Worm (Caenorhabditis elegans) whole organism, young adult: ENCODE measurements around the gene Y43F8B.7.

ENCODE experiments used
- B0035.1 ChIP-seq: sonication (generic microtip); optimal IDR thresholded peaks from 2 replicates; lab custom pipeline; 2016; ENCODE audit warnings: missing genetic modification characterization, mild to moderate bottlenecking, missing compliant biosample characterization, missing genotype, missing genetic modification reagents
- B0261.1 ChIP-seq: sonication (generic microtip); optimal IDR thresholded peaks from 2 replicates; lab custom pipeline; 2016; ENCODE audit warnings: mild to moderate bottlenecking, missing genetic modification characterization, moderate library complexity, missing compliant biosample characterization
- F23B12.7 ChIP-seq: sonication (generic microtip); optimal IDR thresholded peaks from 2 replicates; lab custom pipeline; 2017; ENCODE audit warnings: missing genetic modification characterization, mild to moderate bottlenecking, missing compliant biosample characterization, antibody characterized with exemption, moderate library complexity; ENCODE audit not compliant: insufficient read depth
- F33H1.4 ChIP-seq: fragments of 200-800 bp; sonication (Bioruptor generic); IDR thresholded peaks from 2 replicates; pipeline ENCODE4 v1.3.6; 2022; ENCODE audit warnings: missing genetic modification reagents, missing genetic modification characterization, missing compliant biosample characterization
- F37B4.10 ChIP-seq: fragments of 200-800 bp; sonication (Bioruptor generic); IDR thresholded peaks from 2 replicates; pipeline ENCODE4 v1.3.6; 2022; ENCODE audit warnings: missing genetic modification characterization, missing compliant biosample characterization
- Y53F4B.3 ChIP-seq: fragments of 200-800 bp; sonication (Bioruptor generic); IDR thresholded peaks from 2 replicates; pipeline ENCODE4 v1.3.6; 2022; ENCODE audit warnings: missing genetic modification reagents, missing genetic modification characterization, missing compliant biosample characterization
- Y56A3A.18 ChIP-seq: fragments of 200-800 bp; sonication (Bioruptor generic); IDR thresholded peaks from 2 replicates; pipeline ENCODE4 v1.3.6; 2022; ENCODE audit warnings: missing genetic modification reagents, missing genetic modification characterization, missing compliant biosample characterization
- Y67H2A.10 ChIP-seq: fragments of 200-800 bp; sonication (Bioruptor generic); conservative IDR thresholded peaks from 2 replicates; pipeline ENCODE4 v1.3.6; 2022; ENCODE audit warnings: missing genetic modification reagents, missing genetic modification characterization, missing compliant biosample characterization
- Y79H2A.3 ChIP-seq: fragments of 200-800 bp; sonication (Bioruptor generic); conservative IDR thresholded peaks from 2 replicates; pipeline ENCODE4 v1.3.6; 2022; ENCODE audit warnings: missing genetic modification reagents, missing genetic modification characterization, missing compliant biosample characterization
- ama-1 ChIP-seq, 3 experiments: fragments of 150-350 bp in 1 of 3; sonication (generic microtip) in 2 of 3; optimal IDR thresholded peaks; 2 replicates each; lab custom pipeline; 2014 to 2018; ENCODE audit warnings: missing biosample characterization in 2 of 3, missing genetic modification characterization in 2 of 3, missing genetic modification reagents in 2 of 3
- aptf-3 ChIP-seq: fragments of 200-800 bp; sonication (Bioruptor generic); IDR thresholded peaks from 2 replicates; pipeline ENCODE4 v1.3.6; 2022; ENCODE audit warnings: missing genetic modification characterization, missing compliant biosample characterization
- attf-3 ChIP-seq: fragments of 200-800 bp; sonication (Bioruptor generic); conservative IDR thresholded peaks from 2 replicates; pipeline ENCODE4 v1.3.6; 2022; ENCODE audit warnings: missing genetic modification reagents, missing genetic modification characterization, missing compliant biosample characterization
- attf-5 ChIP-seq: fragments of 200-800 bp; sonication (Bioruptor generic); optimal IDR thresholded peaks from 2 replicates; lab custom pipeline; 2018; ENCODE audit warnings: mild to moderate bottlenecking, missing genetic modification characterization, missing compliant biosample characterization
- bed-2 ChIP-seq: fragments of 200-800 bp; sonication (Bioruptor generic); IDR thresholded peaks from 2 replicates; pipeline ENCODE4 v1.3.6; 2022; ENCODE audit warnings: missing genetic modification reagents, missing genetic modification characterization, missing compliant biosample characterization
- ccch-3 ChIP-seq: fragments of 200-800 bp; sonication (Bioruptor generic); optimal IDR thresholded peaks from 2 replicates; lab custom pipeline; 2018; ENCODE audit warnings: mild to moderate bottlenecking, missing genetic modification characterization, missing compliant biosample characterization
- cebp-2 ChIP-seq: fragments of 200-800 bp; sonication (Bioruptor generic); IDR thresholded peaks from 2 replicates; pipeline ENCODE4 v1.3.6; 2022; ENCODE audit warnings: missing genetic modification characterization, missing compliant biosample characterization
- ceh-100 ChIP-seq: fragments of 200-800 bp; sonication (Bioruptor generic); IDR thresholded peaks from 2 replicates; pipeline ENCODE4 v1.3.6; 2022; ENCODE audit warnings: missing genetic modification reagents, missing genetic modification characterization, missing compliant biosample characterization
- ceh-40 ChIP-seq: fragments of 200-800 bp; sonication (Bioruptor generic); IDR thresholded peaks from 2 replicates; pipeline ENCODE4 v1.3.6; 2022; ENCODE audit warnings: missing genetic modification characterization, missing compliant biosample characterization
- egl-18 ChIP-seq: fragments of 200-800 bp; sonication (Bioruptor generic); IDR thresholded peaks from 2 replicates; pipeline ENCODE4 v1.3.6; 2022; ENCODE audit warnings: missing genetic modification reagents, missing genetic modification characterization, missing compliant biosample characterization
- egl-44 ChIP-seq: fragments of 200-800 bp; sonication (Bioruptor generic); IDR thresholded peaks from 2 replicates; pipeline ENCODE4 v1.3.6; 2022; ENCODE audit warnings: missing genetic modification reagents, missing genetic modification characterization, missing compliant biosample characterization
- ekl-4 ChIP-seq: fragments of 200-800 bp; sonication (Bioruptor generic); IDR thresholded peaks from 2 replicates; pipeline ENCODE4 v1.3.6; 2022; ENCODE audit warnings: missing genetic modification reagents, missing genetic modification characterization, missing compliant biosample characterization
- hlh-26 ChIP-seq: fragments of 200-800 bp; sonication (Bioruptor generic); conservative IDR thresholded peaks from 2 replicates; pipeline ENCODE4 v1.3.6; 2022; ENCODE audit warnings: missing genetic modification reagents, missing genetic modification characterization, missing compliant biosample characterization
- hmg-20 ChIP-seq: fragments of 200-800 bp; sonication (Bioruptor generic); IDR thresholded peaks from 2 replicates; pipeline ENCODE4 v1.3.6; 2022; ENCODE audit warnings: missing genetic modification reagents, missing genetic modification characterization, missing compliant biosample characterization
- hrde-1 ChIP-seq: sonication (generic microtip); optimal IDR thresholded peaks from 2 replicates; lab custom pipeline; 2016; ENCODE audit warnings: missing genetic modification characterization, mild to moderate bottlenecking, missing compliant biosample characterization, moderate library complexity, missing genotype, missing genetic modification reagents, borderline replicate concordance
- hsf-1 ChIP-seq: fragments of 200-800 bp; sonication (Bioruptor generic); IDR thresholded peaks from 2 replicates; pipeline ENCODE4 v1.3.6; 2022; ENCODE audit warnings: missing genetic modification reagents, missing genetic modification characterization, missing compliant biosample characterization
- lag-1 ChIP-seq: fragments of 200-800 bp; sonication (Bioruptor generic); IDR thresholded peaks from 2 replicates; pipeline ENCODE4 v1.3.6; 2022; ENCODE audit warnings: missing genetic modification reagents, missing genetic modification characterization, missing compliant biosample characterization
- let-607 ChIP-seq, 2 experiments: fragments of 200-800 bp in 1 of 2; sonication (Bioruptor generic) in 1 of 2; sonication (generic microtip) in 1 of 2; optimal IDR thresholded peaks; 2 replicates each; lab custom pipeline; 2016 to 2018; ENCODE audit warnings: mild to moderate bottlenecking in 2 of 2, missing compliant biosample characterization in 2 of 2, missing genetic modification characterization in 2 of 2, moderate library complexity in 2 of 2, missing genotype in 1 of 2
- lin-26 ChIP-seq: fragments of 200-800 bp; sonication (Bioruptor generic); IDR thresholded peaks from 2 replicates; pipeline ENCODE4 v1.3.6; 2022; ENCODE audit warnings: missing genetic modification reagents, missing genetic modification characterization, missing compliant biosample characterization
- lin-35 ChIP-seq, 3 experiments: fragments of 150-350 bp in 2 of 3; sonication (generic microtip) in 1 of 3; optimal IDR thresholded peaks; 2 replicates each; lab custom pipeline; 2014 to 2018; ENCODE audit warnings: missing biosample characterization in 3 of 3, missing genetic modification characterization in 3 of 3, missing genetic modification reagents in 3 of 3
- madf-10 ChIP-seq: sonication (generic microtip); optimal IDR thresholded peaks from 2 replicates; lab custom pipeline; 2016; ENCODE audit warnings: mild to moderate bottlenecking, missing genetic modification characterization, missing compliant biosample characterization
- madf-3 ChIP-seq: fragments of 200-800 bp; sonication (Bioruptor generic); IDR thresholded peaks from 2 replicates; pipeline ENCODE4 v1.3.6; 2022; ENCODE audit warnings: missing genetic modification reagents, missing genetic modification characterization, missing compliant biosample characterization
- madf-8 ChIP-seq: fragments of 200-800 bp; sonication (Bioruptor generic); conservative IDR thresholded peaks from 2 replicates; pipeline ENCODE4 v1.3.6; 2022; ENCODE audit warnings: missing genetic modification reagents, missing genetic modification characterization, missing compliant biosample characterization
- mes-4 ChIP-seq: sonication (generic microtip); optimal IDR thresholded peaks from 2 replicates; lab custom pipeline; 2016; ENCODE audit warnings: missing genotype, missing genetic modification characterization, missing compliant biosample characterization
- mxl-1 ChIP-seq: sonication (generic microtip); optimal IDR thresholded peaks from 2 replicates; lab custom pipeline; 2016; ENCODE audit warnings: missing genetic modification characterization, missing compliant biosample characterization
- nfya-2 ChIP-seq: fragments of 200-800 bp; sonication (Bioruptor generic); IDR thresholded peaks from 2 replicates; pipeline ENCODE4 v1.3.6; 2022; ENCODE audit warnings: missing genetic modification reagents, missing genetic modification characterization, missing compliant biosample characterization
- nfyb-1 ChIP-seq: fragments of 200-800 bp; sonication (Bioruptor generic); IDR thresholded peaks from 2 replicates; pipeline ENCODE4 v1.3.6; 2022; ENCODE audit warnings: missing genetic modification reagents, missing genetic modification characterization, missing compliant biosample characterization
- nhr-90 ChIP-seq: sonication (generic microtip); optimal IDR thresholded peaks from 2 replicates; lab custom pipeline; 2016; ENCODE audit warnings: missing genotype, mild to moderate bottlenecking, missing genetic modification characterization, missing compliant biosample characterization
- pbrm-1 ChIP-seq: fragments of 200-800 bp; sonication (Bioruptor generic); IDR thresholded peaks from 2 replicates; pipeline ENCODE4 v1.3.6; 2022; ENCODE audit warnings: missing genetic modification reagents, missing genetic modification characterization, missing compliant biosample characterization
- sea-2 ChIP-seq: fragments of 200-800 bp; sonication (Bioruptor generic); IDR thresholded peaks from 2 replicates; pipeline ENCODE4 v1.3.6; 2022; ENCODE audit warnings: missing genetic modification characterization, missing compliant biosample characterization
- snpc-4 ChIP-seq, 5 experiments: fragments of 150-350 bp in 1 of 5; sonication (generic microtip) in 4 of 5; optimal IDR thresholded peaks; 2 replicates each; lab custom pipeline; 2014 to 2018; ENCODE audit warnings: missing genetic modification characterization in 5 of 5, missing biosample characterization in 3 of 5, antibody characterized with exemption in 2 of 5, mild to moderate bottlenecking in 2 of 5, missing compliant biosample characterization in 2 of 5, missing genotype in 2 of 5, moderate library complexity in 2 of 5, missing genetic modification reagents in 1 of 5
- somi-1 ChIP-seq: fragments of 200-800 bp; sonication (Bioruptor generic); optimal IDR thresholded peaks from 2 replicates; lab custom pipeline; 2018; ENCODE audit warnings: mild to moderate bottlenecking, missing genetic modification characterization, missing compliant biosample characterization
- sptf-2 ChIP-seq: fragments of 200-800 bp; sonication (Bioruptor generic); optimal IDR thresholded peaks from 2 replicates; lab custom pipeline; 2018; ENCODE audit warnings: mild to moderate bottlenecking, missing genetic modification characterization, missing compliant biosample characterization
- tbp1 ChIP-seq: fragments of 200-800 bp; sonication (Bioruptor generic); optimal IDR thresholded peaks from 2 replicates; lab custom pipeline; 2018; ENCODE audit warnings: mild to moderate bottlenecking, missing genetic modification characterization, missing compliant biosample characterization
- unc-130 ChIP-seq: sonication (generic microtip); optimal IDR thresholded peaks from 2 replicates; lab custom pipeline; 2016; ENCODE audit warnings: missing genetic modification reagents, missing genetic modification characterization, missing compliant biosample characterization
- ztf-18 ChIP-seq: sonication (generic microtip); optimal IDR thresholded peaks from 2 replicates; lab custom pipeline; 2016; ENCODE audit warnings: missing genotype, mild to moderate bottlenecking, missing genetic modification characterization, missing compliant biosample characterization
- ztf-25 ChIP-seq: fragments of 200-800 bp; sonication (Bioruptor generic); IDR thresholded peaks from 2 replicates; pipeline ENCODE4 v1.3.6; 2022; ENCODE audit warnings: missing genetic modification reagents, missing genetic modification characterization, missing compliant biosample characterization
- ztf-26 ChIP-seq: sonication (generic microtip); optimal IDR thresholded peaks from 2 replicates; lab custom pipeline; 2017; ENCODE audit warnings: missing genetic modification characterization, missing compliant biosample characterization
- ztf-28 ChIP-seq: fragments of 200-800 bp; sonication (Bioruptor generic); IDR thresholded peaks from 2 replicates; pipeline ENCODE4 v1.3.6; 2022; ENCODE audit warnings: missing genetic modification reagents, missing genetic modification characterization, missing compliant biosample characterization

Gene Y43F8B.7

DNA sequence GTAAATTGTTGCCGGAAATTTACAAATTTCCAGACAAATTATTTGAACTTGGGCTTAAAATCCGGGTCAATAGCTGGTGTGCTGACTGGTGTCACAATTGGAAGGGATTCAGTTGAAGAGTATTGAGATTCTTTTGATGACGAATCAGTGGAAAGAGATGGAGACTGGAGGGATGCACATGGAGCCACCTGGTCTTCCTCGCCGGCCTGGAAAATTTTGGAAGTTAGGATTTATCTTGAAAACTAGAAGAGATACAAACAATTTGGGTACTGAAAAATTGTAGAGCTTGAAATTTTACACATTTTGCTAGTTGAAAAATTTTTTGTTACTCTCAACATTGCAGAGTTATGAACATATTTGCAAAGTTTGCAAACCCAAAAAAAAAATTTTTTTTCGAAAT is 29.6 kb downstream of the Y43F8B.7 start (continued):
- TF ChIP-seq ekl-4 (GFP tag; lab: Robert Waterston, UW) (no peak), ama-1 (optimal IDR thresholded peaks at IDR 0.05; lab: Kevin White, UChicago) (peak; percentile 77), ama-1 (GFP tag; optimal IDR thresholded peaks at IDR 0.05; lab: Kevin White, UChicago) (no peak), nhr-90 (no peak), pbrm-1 (GFP tag; lab: Robert Waterston, UW) (no peak), mes-4 (tag; lab: Kevin White, UChicago) (no peak), sea-2 (GFP tag; lab: Robert Waterston, UW) (no peak), let-607 (tag; optimal IDR thresholded peaks at IDR 0.05; lab: Kevin White, UChicago) (peak in 1 of 2 experiments; percentile 19), Y79H2A.3 (no peak), B0261.1 (tag; lab: Kevin White, UChicago) (no peak), ztf-28 (GFP tag; lab: Robert Waterston, UW) (no peak), Y67H2A.10 (GFP tag; lab: Robert Waterston, UW) (no peak), madf-10 (tag; lab: Kevin White, UChicago) (no peak), F23B12.7 (no peak), Y56A3A.18 (no peak), ztf-26 (tag; lab: Kevin White, UChicago) (peak; percentile 45), lin-26 (GFP tag; lab: Robert Waterston, UW) (no peak; the same call in 1 of the 2 replicates), nfyb-1 (GFP tag; lab: Robert Waterston, UW) (no peak), lin-35 (GFP tag; optimal IDR thresholded peaks at IDR 0.05; lab: Kevin White, UChicago) (no peak), mxl-1 (tag; lab: Kevin White, UChicago) (no peak), ceh-100 (GFP tag; lab: Robert Waterston, UW) (no peak), lag-1 (GFP tag; lab: Robert Waterston, UW) (no peak), hsf-1 (GFP tag; lab: Robert Waterston, UW) (0 out of 2 replicates have a peak, but pooled peaks have one; percentile 11), hrde-1 (no peak), somi-1 (GFP tag; lab: Kevin White, UChicago) (no peak), cebp-2 (no peak), ztf-18 (no peak), Y53F4B.3 (no peak), snpc-4 (GFP tag; optimal IDR thresholded peaks at IDR 0.05; lab: Kevin White, UChicago) (no peak), snpc-4 (tag; optimal IDR thresholded peaks at IDR 0.05; lab: Kevin White, UChicago) (no peak), egl-44 (GFP tag; lab: Robert Waterston, UW) (no peak), ztf-25 (GFP tag; lab: Robert Waterston, UW) (0 out of 2 replicates have a peak, but pooled peaks have one; percentile 51), nfya-2 (no peak), egl-18 (no peak), madf-3 (0 out of 2 replicates have a peak, but pooled peaks have one; percentile 62), sptf-2 (GFP tag; lab: Kevin White, UChicago) (no peak), aptf-3 (GFP tag; lab: Robert Waterston, UW) (0 out of 2 replicates have a peak, but pooled peaks have one; percentile 46), attf-3 (no peak), tbp1 (GFP tag; lab: Kevin White, UChicago) (no peak), B0035.1 (no peak), hmg-20 (GFP tag; lab: Robert Waterston, UW) (no peak), ccch-3 (GFP tag; lab: Kevin White, UChicago) (no peak), madf-8 (no peak), F37B4.10 (no peak), F33H1.4 (GFP tag; lab: Robert Waterston, UW) (no peak), bed-2 (GFP tag; lab: Robert Waterston, UW) (no peak), unc-130 (GFP tag; lab: Kevin White, UChicago) (no peak), attf-5 (GFP tag; lab: Kevin White, UChicago) (no peak), hlh-26 (GFP tag; lab: Robert Waterston, UW) (no peak), ceh-40 (no peak; the same call in 1 of the 2 replicates)
